Fruit fly (Drosophila melanogaster) whole organism, embryonic: ENCODE data around the gene Sgp.

Source experiments
- Ada2b ChIP-seq: fragments of 200-800 bp; sonication (Bioruptor generic); IDR thresholded peaks from 2 replicates; pipeline ENCODE4 v1.3.6; 2022; ENCODE audit warnings: missing biosample characterization, missing genetic modification characterization
- CG11504 ChIP-seq: fragments of 200-800 bp; sonication (Bioruptor generic); optimal IDR thresholded peaks from 3 replicates; lab custom pipeline; 2019; ENCODE audit warnings: missing biosample characterization, mild to moderate bottlenecking, missing genetic modification characterization, moderate library complexity
- CG11695 ChIP-seq: fragments of 200-800 bp; sonication (Bioruptor generic); IDR thresholded peaks from 3 replicates; pipeline ENCODE4 v1.3.6; 2022; ENCODE audit warnings: missing biosample characterization, missing genetic modification characterization
- CG12071 ChIP-seq: fragments of 200-800 bp; sonication (Bioruptor generic); optimal IDR thresholded peaks from 3 replicates; lab custom pipeline; 2018; ENCODE audit warnings: missing biosample characterization, mild to moderate bottlenecking, missing genetic modification characterization
- CG12219 ChIP-seq: fragments of 200-800 bp; sonication (Bioruptor generic); optimal IDR thresholded peaks from 3 replicates; lab custom pipeline; 2018; ENCODE audit warnings: missing biosample characterization, mild to moderate bottlenecking, missing genetic modification characterization
- CG13894 ChIP-seq: fragments of 200-800 bp; sonication (Bioruptor generic); optimal IDR thresholded peaks from 3 replicates; lab custom pipeline; 2018; ENCODE audit warnings: missing biosample characterization, mild to moderate bottlenecking, missing genetic modification characterization, moderate library complexity
- CG15514 ChIP-seq: fragments of 200-800 bp; sonication (Bioruptor generic); optimal IDR thresholded peaks from 3 replicates; lab custom pipeline; 2017; ENCODE audit warnings: missing biosample characterization, missing genetic modification characterization, mild to moderate bottlenecking, moderate library complexity, missing genetic modification reagents
- CG1647 ChIP-seq: fragments of 200-800 bp; sonication (Bioruptor generic); optimal IDR thresholded peaks from 3 replicates; lab custom pipeline; 2016; ENCODE audit warnings: missing biosample characterization, missing genetic modification characterization
- CG17328 ChIP-seq: fragments of 200-800 bp; sonication (Bioruptor generic); IDR thresholded peaks from 2 replicates; pipeline ENCODE4 v1.3.6; 2022; ENCODE audit warnings: missing biosample characterization, missing genetic modification characterization
- CG17568 ChIP-seq: fragments of 200-800 bp; sonication (Bioruptor generic); optimal IDR thresholded peaks from 2 replicates; lab custom pipeline; 2018; ENCODE audit warnings: missing biosample characterization, mild to moderate bottlenecking, missing genetic modification characterization, moderate library complexity
- CG30020 ChIP-seq: fragments of 200-800 bp; optimal IDR thresholded peaks from 2 replicates; lab custom pipeline; 2019; ENCODE audit warnings: missing biosample characterization, mild to moderate bottlenecking, missing genetic modification characterization, moderate library complexity
- CG30431 ChIP-seq: fragments of 200-800 bp; sonication (Bioruptor generic); optimal IDR thresholded peaks from 2 replicates; lab custom pipeline; 2017; ENCODE audit warnings: missing biosample characterization, missing genetic modification characterization
- CG31365 ChIP-seq: fragments of 200-800 bp; sonication (Bioruptor generic); optimal IDR thresholded peaks from 2 replicates; lab custom pipeline; 2018; ENCODE audit warnings: missing biosample characterization, mild to moderate bottlenecking, missing genetic modification characterization
- CG33213 ChIP-seq: fragments of 200-800 bp; sonication (Bioruptor generic); optimal IDR thresholded peaks from 3 replicates; lab custom pipeline; 2016; ENCODE audit warnings: missing biosample characterization, missing genetic modification characterization
- CG4424 ChIP-seq: fragments of 200-800 bp; sonication (Bioruptor generic); optimal IDR thresholded peaks from 3 replicates; lab custom pipeline; 2016; ENCODE audit warnings: missing biosample characterization, missing genetic modification characterization
- CG4617 ChIP-seq: fragments of 200-800 bp; sonication (Bioruptor generic); optimal IDR thresholded peaks from 3 replicates; lab custom pipeline; 2016; ENCODE audit warnings: missing biosample characterization, missing genetic modification characterization, borderline replicate concordance
- CG4820 ChIP-seq: fragments of 200-800 bp; sonication (Bioruptor generic); optimal IDR thresholded peaks from 3 replicates; lab custom pipeline; 2016; ENCODE audit warnings: missing biosample characterization, missing genetic modification characterization
- CG8281 ChIP-seq: fragments of 200-800 bp; sonication (Bioruptor generic); optimal IDR thresholded peaks from 2 replicates; lab custom pipeline; 2018; ENCODE audit warnings: missing biosample characterization, mild to moderate bottlenecking, missing genetic modification characterization, moderate library complexity
- CG8359 ChIP-seq: fragments of 200-800 bp; sonication (Bioruptor generic); optimal IDR thresholded peaks from 2 replicates; lab custom pipeline; 2017; ENCODE audit warnings: missing biosample characterization, mild to moderate bottlenecking, missing genetic modification characterization, borderline replicate concordance
- D19B ChIP-seq: fragments of 200-800 bp; sonication (Bioruptor generic); optimal IDR thresholded peaks from 2 replicates; lab custom pipeline; 2017; ENCODE audit warnings: missing biosample characterization, mild to moderate bottlenecking, missing genetic modification characterization
- Eip74EF ChIP-seq, 2 experiments: fragments of 200-800 bp in 1 of 2; fragments of >200 bp in 1 of 2; sonication (Bioruptor generic) in 1 of 2; optimal IDR thresholded peaks; 2 replicates each; lab custom pipeline; 2017 to 2019; ENCODE audit warnings: missing biosample characterization in 2 of 2, missing genetic modification characterization in 2 of 2, mild to moderate bottlenecking in 1 of 2, moderate library complexity in 1 of 2
- Gsc ChIP-seq: fragments of 200-800 bp; sonication (Bioruptor generic); IDR thresholded peaks from 2 replicates; pipeline ENCODE4 v1.3.6; 2022; ENCODE audit warnings: missing biosample characterization, missing genetic modification characterization
- HLH4C ChIP-seq: fragments of 200-800 bp; sonication (Bioruptor generic); IDR thresholded peaks from 3 replicates; pipeline ENCODE4 v1.3.6; 2022; ENCODE audit warnings: missing biosample characterization, missing genetic modification characterization; ENCODE audit not compliant: partially characterized antibody
- Max ChIP-seq: fragments of 200-800 bp; sonication (Bioruptor generic); optimal IDR thresholded peaks from 2 replicates; lab custom pipeline; 2016; ENCODE audit warnings: missing biosample characterization, mild to moderate bottlenecking, missing genetic modification characterization
- NC2α ChIP-seq: fragments of 200-800 bp; sonication (Bioruptor generic); optimal IDR thresholded peaks from 2 replicates; lab custom pipeline; 2016; ENCODE audit warnings: missing biosample characterization, missing genetic modification characterization
- NfI ChIP-seq: fragments of 200-800 bp; sonication (Bioruptor generic); optimal IDR thresholded peaks from 3 replicates; lab custom pipeline; 2018; ENCODE audit warnings: missing biosample characterization, mild to moderate bottlenecking, missing genetic modification characterization, moderate library complexity
- Ravus ChIP-seq: fragments of 200-800 bp; sonication (Bioruptor generic); IDR thresholded peaks from 2 replicates; pipeline ENCODE4 v1.3.6; 2022; ENCODE audit warnings: missing biosample characterization, missing genetic modification characterization
- Scr ChIP-seq: fragments of 200-800 bp; sonication (Bioruptor generic); IDR thresholded peaks from 2 replicates; pipeline ENCODE4 v1.3.6; 2022; ENCODE audit warnings: missing biosample characterization, missing genetic modification characterization; ENCODE audit not compliant: partially characterized antibody
- Sin3A ChIP-seq: fragments of >200 bp; optimal IDR thresholded peaks from 2 replicates; lab custom pipeline; 2018
- Xbp1 ChIP-seq: fragments of 200-800 bp; sonication (Bioruptor generic); optimal IDR thresholded peaks from 3 replicates; lab custom pipeline; 2016; ENCODE audit warnings: missing biosample characterization, mild to moderate bottlenecking, missing genetic modification characterization
- ash1 ChIP-seq: fragments of 200-800 bp; sonication (Bioruptor generic); optimal IDR thresholded peaks from 2 replicates; lab custom pipeline; 2018; ENCODE audit warnings: missing biosample characterization, mild to moderate bottlenecking, missing genetic modification characterization
- bowl ChIP-seq: fragments of 200-800 bp; sonication (Bioruptor generic); IDR thresholded peaks from 2 replicates; pipeline ENCODE4 v1.3.6; 2022; ENCODE audit warnings: missing biosample characterization, missing genetic modification characterization
- cas ChIP-seq: fragments of 200-800 bp; sonication (Bioruptor generic); IDR thresholded peaks from 2 replicates; pipeline ENCODE4 v1.3.6; 2022; ENCODE audit warnings: missing biosample characterization, missing genetic modification characterization
- da ChIP-seq: fragments of 200-800 bp; sonication (Bioruptor generic); optimal IDR thresholded peaks from 2 replicates; lab custom pipeline; 2016; ENCODE audit warnings: missing biosample characterization, missing genetic modification characterization
- gro ChIP-seq: fragments of 200-800 bp; sonication (Bioruptor generic); optimal IDR thresholded peaks from 2 replicates; lab custom pipeline; 2016; ENCODE audit warnings: missing biosample characterization, missing genetic modification characterization
- jing ChIP-seq: fragments of 200-800 bp; sonication (Bioruptor generic); optimal IDR thresholded peaks from 2 replicates; lab custom pipeline; 2018; ENCODE audit warnings: missing biosample characterization, mild to moderate bottlenecking, missing genetic modification characterization
- nau ChIP-seq: fragments of 200-800 bp; sonication (Bioruptor generic); optimal IDR thresholded peaks from 3 replicates; lab custom pipeline; 2017; ENCODE audit warnings: missing biosample characterization, mild to moderate bottlenecking, missing genetic modification characterization, missing genetic modification reagents
- onecut ChIP-seq: fragments of 200-800 bp; sonication (Bioruptor generic); IDR thresholded peaks from 2 replicates; pipeline ENCODE4 v1.3.6; 2022; ENCODE audit warnings: missing biosample characterization, missing genetic modification characterization
- otp ChIP-seq: fragments of 200-800 bp; sonication (Bioruptor generic); IDR thresholded peaks from 3 replicates; pipeline ENCODE4, ENCODE4 v1.3.6; 2022; ENCODE audit warnings: missing biosample characterization, missing genetic modification characterization
- pb ChIP-seq: fragments of 200-800 bp; sonication (Bioruptor generic); optimal IDR thresholded peaks from 3 replicates; lab custom pipeline; 2016; ENCODE audit warnings: missing biosample characterization, missing genetic modification characterization
- phol ChIP-seq: fragments of 200-800 bp; sonication (Bioruptor generic); optimal IDR thresholded peaks from 3 replicates; lab custom pipeline; 2018; ENCODE audit warnings: missing biosample characterization, mild to moderate bottlenecking, missing genetic modification characterization, moderate library complexity
- pnt ChIP-seq: fragments of 200-800 bp; sonication (Bioruptor generic); optimal IDR thresholded peaks from 3 replicates; lab custom pipeline; 2016; ENCODE audit warnings: missing biosample characterization, missing genetic modification characterization
- pum ChIP-seq: fragments of 200-800 bp; sonication (Bioruptor generic); optimal IDR thresholded peaks from 2 replicates; lab custom pipeline; 2016; ENCODE audit warnings: missing biosample characterization, missing genetic modification characterization
- slbo ChIP-seq: fragments of 200-800 bp; sonication (Bioruptor generic); IDR thresholded peaks from 2 replicates; pipeline ENCODE4 v1.3.6; 2022; ENCODE audit warnings: missing biosample characterization, missing genetic modification characterization
- sqz ChIP-seq: fragments of 200-800 bp; sonication (Bioruptor generic); optimal IDR thresholded peaks from 3 replicates; lab custom pipeline; 2018; ENCODE audit warnings: missing biosample characterization, mild to moderate bottlenecking, missing genetic modification characterization
- stwl ChIP-seq: fragments of 200-800 bp; sonication (Bioruptor generic); optimal IDR thresholded peaks from 3 replicates; lab custom pipeline; 2018; ENCODE audit warnings: missing biosample characterization, mild to moderate bottlenecking, missing genetic modification characterization, moderate library complexity
- tll ChIP-seq, 2 experiments: fragments of 200-800 bp in 1 of 2; fragments of >200 bp in 1 of 2; sonication (Bioruptor generic) in 1 of 2; optimal IDR thresholded peaks; 2 replicates each; lab custom pipeline; 2017 to 2019; ENCODE audit warnings: missing biosample characterization in 2 of 2, missing genetic modification characterization in 2 of 2, mild to moderate bottlenecking in 1 of 2, moderate library complexity in 1 of 2
- vfl ChIP-seq: fragments of 200-800 bp; sonication (Bioruptor generic); optimal IDR thresholded peaks from 2 replicates; lab custom pipeline; 2016; ENCODE audit warnings: missing biosample characterization, missing genetic modification characterization
- zfh1 ChIP-seq: fragments of 200-800 bp; sonication (Bioruptor generic); IDR thresholded peaks from 3 replicates; pipeline ENCODE4 v1.3.6; 2022; ENCODE audit warnings: missing biosample characterization, missing genetic modification characterization

Gene Sgp

DNA sequence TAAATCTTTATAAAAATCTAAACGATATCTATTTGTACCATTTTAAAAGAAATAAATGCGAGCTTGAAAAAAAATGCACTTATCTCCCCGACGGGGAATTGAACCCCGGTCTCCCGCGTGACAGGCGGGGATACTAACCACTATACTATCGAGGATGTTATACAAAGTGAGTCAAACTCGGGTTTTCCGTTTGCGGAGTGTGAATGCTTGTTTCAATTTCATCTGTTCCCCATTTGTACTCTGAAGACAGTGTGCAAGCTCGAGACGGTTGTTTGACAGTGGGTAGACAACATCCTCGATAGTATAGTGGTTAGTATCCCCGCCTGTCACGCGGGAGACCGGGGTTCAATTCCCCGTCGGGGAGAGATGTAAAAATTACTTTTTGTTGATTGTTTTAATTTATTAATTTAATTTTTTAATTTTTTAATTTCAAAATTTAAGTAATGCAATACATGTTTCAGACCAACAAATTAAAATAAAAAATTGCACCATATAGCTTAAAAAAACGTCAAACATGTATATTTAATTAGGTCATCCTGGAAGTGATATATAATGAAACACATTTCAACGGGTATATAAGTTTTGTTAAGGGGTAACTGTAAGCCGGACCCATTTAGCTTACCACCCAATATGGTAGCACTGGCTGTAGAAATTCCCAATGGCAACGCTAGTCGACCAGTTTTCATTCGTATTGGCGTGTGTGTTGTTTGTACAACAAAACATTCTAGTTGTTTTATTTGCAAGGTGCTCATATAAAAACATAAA is 22.2 kb downstream of the Sgp start, which contains the start of gene Sema1a (continued):
- TF ChIP-seq stwl (tag; lab: Kevin White, UChicago) (peak; percentile 21), Sin3A (lab: Kevin White, UChicago) (no peak), slbo (GFP tag; lab: Robert Waterston, UW) (peak; percentile 86), cas (GFP tag; lab: Robert Waterston, UW) (0 out of 2 replicates have a peak, but pooled peaks have one; percentile 38), phol (tag; lab: Kevin White, UChicago) (peak; percentile 36), Max (GFP tag; lab: Kevin White, UChicago) (no peak), CG1647 (GFP tag; lab: Kevin White, UChicago) (peak; percentile 24), CG33213 (GFP tag; lab: Kevin White, UChicago) (peak; percentile 25), Xbp1 (GFP tag; lab: Kevin White, UChicago) (peak; percentile 65), NfI (GFP tag; lab: Kevin White, UChicago) (peak; percentile 88), NC2α (GFP tag; lab: Kevin White, UChicago) (peak; percentile 66), CG30431 (peak; percentile 77), CG30020 (tag; lab: Kevin White, UChicago) (peak; percentile 31), HLH4C (GFP tag; lab: Robert Waterston, UW) (peak; percentile 83), gro (GFP tag; lab: Kevin White, UChicago) (peak; percentile 25), nau (peak; percentile 47), bowl (GFP tag; lab: Robert Waterston, UW) (0 out of 2 replicates have a peak, but pooled peaks have one; percentile 5), vfl (peak; percentile 49), Ada2b (GFP tag; lab: Robert Waterston, UW) (peak; percentile 68), Scr (GFP tag; lab: Robert Waterston, UW) (peak; percentile 69), CG8359 (no peak), pb (GFP tag; lab: Kevin White, UChicago) (peak; percentile 5), CG11695 (peak; percentile 58), pnt (peak; percentile 43), onecut (GFP tag; lab: Robert Waterston, UW) (peak; percentile 66), Gsc (GFP tag; lab: Robert Waterston, UW) (no peak), jing (GFP tag; lab: Kevin White, UChicago) (no peak), CG12071 (GFP tag; lab: Kevin White, UChicago) (peak; percentile 59), CG17328 (GFP tag; lab: Robert Waterston, UW) (peak; percentile 81), CG15514 (GFP tag; lab: Kevin White, UChicago) (peak; percentile 46), CG17568 (GFP tag; lab: Kevin White, UChicago) (no peak), Eip74EF (GFP tag; optimal IDR thresholded peaks at IDR 0.05; lab: Kevin White, UChicago) (peak in 1 of 2 experiments; percentile 68), ash1 (GFP tag; lab: Kevin White, UChicago) (no peak), D19B (GFP tag; lab: Kevin White, UChicago) (peak; percentile 97), zfh1 (GFP tag; lab: Robert Waterston, UW) (peak; percentile 68), CG4820 (GFP tag; lab: Kevin White, UChicago) (peak; percentile 29), CG4617 (no peak), sqz (GFP tag; lab: Kevin White, UChicago) (peak; percentile 32), CG11504 (peak; percentile 82), Ravus (GFP tag; lab: Robert Waterston, UW) (peak; percentile 30), tll (GFP tag; optimal IDR thresholded peaks at IDR 0.05; lab: Kevin White, UChicago) (no peak), CG4424 (GFP tag; lab: Kevin White, UChicago) (peak; percentile 48), CG12219 (peak; percentile 59), da (peak; percentile 25), CG8281 (tag; lab: Kevin White, UChicago) (no peak), CG13894 (peak; percentile 25), pum (peak; percentile 29), CG31365 (tag; lab: Kevin White, UChicago) (no peak), otp (no peak; the same call in 2 of the 3 replicates)
